Worm (Caenorhabditis elegans) whole organism, L3 larva: ENCODE results near the gene mkk-4.

Experiments
- ama-1 ChIP-seq: fragments of 150-350 bp; optimal IDR thresholded peaks from 2 replicates; lab custom pipeline; 2018
- lin-15B ChIP-seq: fragments of 150-350 bp; optimal IDR thresholded peaks from 2 replicates; lab custom pipeline; 2014; ENCODE audit warnings: missing biosample characterization, missing genetic modification characterization
- nhr-237 ChIP-seq: fragments of 150-350 bp; optimal IDR thresholded peaks from 2 replicates; lab custom pipeline; 2014; ENCODE audit warnings: missing biosample characterization, missing genetic modification characterization
- ztf-4 ChIP-seq: fragments of 150-350 bp; optimal IDR thresholded peaks from 2 replicates; lab custom pipeline; 2014; ENCODE audit warnings: missing biosample characterization, missing genetic modification characterization

- TF ChIP-seq ama-1 (lab: Kevin White, UChicago): no peak
- no peak for TF ChIP-seq lin-15B (tag; lab: Kevin White, UChicago)
- no peak for TF ChIP-seq nhr-237
- TF ChIP-seq ztf-4 (tag; lab: Kevin White, UChicago): no peak
Measured at ce11 chrX:9999192-9999591, 28.5 kb upstream of the mkk-4 start, which contains the start of gene grk-1.
